Fruit fly (Drosophila melanogaster): Measurements from ENCODE around the gene CG17292.

Gene CG17292

dm6 chr2L:8361204-8361952 is 8.9 kb upstream of the CG17292 start (continued):
- TF ChIP-seq Ptx1 (GFP tag; IDR thresholded peaks at IDR 0.05) (no peak), dati (GFP tag; IDR thresholded peaks at IDR 0.05) (no peak), kay (GFP tag; optimal IDR thresholded peaks at IDR 0.05) (no peak), CG30403 (GFP tag; optimal IDR thresholded peaks at IDR 0.05) (peak; percentile 40), Elba2 (GFP tag; optimal IDR thresholded peaks at IDR 0.05) (no peak), CG7786 (GFP tag; optimal IDR thresholded peaks at IDR 0.05) (no peak), Sox100B (GFP tag; optimal IDR thresholded peaks at IDR 0.05) (peak; percentile 10), amos (GFP tag; IDR thresholded peaks at IDR 0.05; ENCODE audit: partially characterized antibody) (no peak), CG10979 (tag; optimal IDR thresholded peaks at IDR 0.05) (peak; percentile 35), aop (GFP tag; IDR thresholded peaks at IDR 0.05) (no peak), CG15073 (GFP tag; optimal IDR thresholded peaks at IDR 0.05) (no peak), ATbp (GFP tag; optimal IDR thresholded peaks at IDR 0.05) (peak; percentile 44), Max (GFP tag; optimal IDR thresholded peaks at IDR 0.05) (peak; percentile 6), corto (GFP tag; optimal IDR thresholded peaks at IDR 0.05) (no peak), CG4617 (GFP tag; optimal IDR thresholded peaks at IDR 0.05; ENCODE audit: borderline replicate concordance) (no peak), Dll (GFP tag; IDR thresholded peaks at IDR 0.05; ENCODE audit: partially characterized antibody) (no peak), vfl (GFP tag; optimal IDR thresholded peaks at IDR 0.05) (no peak), CG33213 (GFP tag; optimal IDR thresholded peaks at IDR 0.05) (no peak), slbo (GFP tag; IDR thresholded peaks at IDR 0.05) (no peak), cad (GFP tag; optimal IDR thresholded peaks at IDR 0.05) (no peak), hkb (optimal IDR thresholded peaks at IDR 0.05) (no peak), hkb (GFP tag; IDR thresholded peaks at IDR 0.05) (no peak), bbx (GFP tag; IDR thresholded peaks at IDR 0.05; ENCODE audit: partially characterized antibody) (no peak), Ravus (GFP tag; IDR thresholded peaks at IDR 0.05) (no peak), ac (GFP tag; optimal IDR thresholded peaks at IDR 0.05) (no peak), CG1024 (GFP tag; IDR thresholded peaks at IDR 0.05) (no peak), CG42726 (GFP tag; IDR thresholded peaks at IDR 0.05; ENCODE audit: partially characterized antibody) (no peak), lbe (GFP tag; optimal IDR thresholded peaks at IDR 0.05) (peak; percentile 26), nau (GFP tag; optimal IDR thresholded peaks at IDR 0.05) (no peak), chinmo (GFP tag; IDR thresholded peaks at IDR 0.05; ENCODE audit: partially characterized antibody) (no peak), HHEX (GFP tag; optimal IDR thresholded peaks at IDR 0.05) (no peak), h (optimal IDR thresholded peaks at IDR 0.05) (no peak), CG7745 (tag; optimal IDR thresholded peaks at IDR 0.05) (no peak), twi (tag; optimal IDR thresholded peaks at IDR 0.05) (no peak), CG5953 (GFP tag; IDR thresholded peaks at IDR 0.05) (no peak), al (GFP tag; IDR thresholded peaks at IDR 0.05) (no peak), CG2116 (GFP tag; optimal IDR thresholded peaks at IDR 0.05) (no peak), Myb (GFP tag; optimal IDR thresholded peaks at IDR 0.05) (no peak), trh (GFP tag; optimal IDR thresholded peaks at IDR 0.05) (no peak), Neu2 (GFP tag; optimal IDR thresholded peaks at IDR 0.05; ENCODE audit: borderline replicate concordance) (no peak), CG2712 (tag; optimal IDR thresholded peaks at IDR 0.05) (peak; percentile 59), CG4360 (GFP tag; IDR thresholded peaks at IDR 0.05) (no peak), jing (GFP tag; optimal IDR thresholded peaks at IDR 0.05) (no peak), HLH4C (GFP tag; IDR thresholded peaks at IDR 0.05; ENCODE audit: partially characterized antibody) (no peak), CG3847 (GFP tag; IDR thresholded peaks at IDR 0.05) (no peak), NC2β (GFP tag; optimal IDR thresholded peaks at IDR 0.05) (no peak), sens-2 (GFP tag; IDR thresholded peaks at IDR 0.05) (no peak), CG14050 (GFP tag; IDR thresholded peaks at IDR 0.05) (no peak), gsb (GFP tag; IDR thresholded peaks at IDR 0.05) (no peak), Fer2 (tag; optimal IDR thresholded peaks at IDR 0.05) (no peak), stwl (tag; optimal IDR thresholded peaks at IDR 0.05) (no peak)
